Fruit fly (Drosophila melanogaster) whole organism, pupa: Measurements from ENCODE around the gene Vha16-5.
A peak's percentile ranks its signal among the peaks of the same experiment; 100 is the strongest.

Experiments used
- CG13204 ChIP-seq: fragments of 200-800 bp; sonication (Bioruptor generic); optimal IDR thresholded peaks from 2 replicates; lab custom pipeline; 2018; ENCODE audit warnings: missing biosample characterization, mild to moderate bottlenecking, missing genetic modification characterization, moderate library complexity
- CG14655 ChIP-seq: fragments of 200-800 bp; sonication (Bioruptor generic); optimal IDR thresholded peaks from 3 replicates; lab custom pipeline; 2017; ENCODE audit warnings: mild to moderate bottlenecking, missing biosample characterization, missing genetic modification reagents, missing genetic modification characterization
- CG15710 ChIP-seq: fragments of 200-800 bp; sonication (Bioruptor generic); optimal IDR thresholded peaks from 2 replicates; lab custom pipeline; 2018; ENCODE audit warnings: missing biosample characterization, mild to moderate bottlenecking, missing genetic modification characterization, moderate library complexity
- CG17806 ChIP-seq: fragments of 200-800 bp; sonication (Bioruptor generic); optimal IDR thresholded peaks from 2 replicates; lab custom pipeline; 2018; ENCODE audit warnings: missing biosample characterization, mild to moderate bottlenecking, missing genetic modification characterization, moderate library complexity
- CG32121 ChIP-seq: fragments of 200-800 bp; sonication (Bioruptor generic); IDR thresholded peaks from 2 replicates; pipeline ENCODE4 v1.3.6; 2022; ENCODE audit warnings: missing biosample characterization, missing genetic modification characterization
- CG34367 ChIP-seq: fragments of 200-800 bp; sonication (Bioruptor generic); optimal IDR thresholded peaks from 2 replicates; lab custom pipeline; 2018; ENCODE audit warnings: missing biosample characterization, mild to moderate bottlenecking, missing genetic modification characterization
- CG4496 ChIP-seq: fragments of 200-800 bp; sonication (Bioruptor generic); IDR thresholded peaks from 3 replicates; pipeline ENCODE4 v1.3.6; 2022; ENCODE audit warnings: missing biosample characterization, missing genetic modification characterization
- CG8159 ChIP-seq: fragments of 200-800 bp; sonication (Bioruptor generic); optimal IDR thresholded peaks from 3 replicates; lab custom pipeline; 2018; ENCODE audit warnings: missing biosample characterization, mild to moderate bottlenecking, missing genetic modification characterization, moderate library complexity
- CG8301 ChIP-seq: fragments of 200-800 bp; sonication (Bioruptor generic); optimal IDR thresholded peaks from 2 replicates; lab custom pipeline; 2018; ENCODE audit warnings: missing biosample characterization, mild to moderate bottlenecking, missing genetic modification characterization
- CG9948 ChIP-seq: fragments of 200-800 bp; sonication (Bioruptor generic); optimal IDR thresholded peaks from 2 replicates; lab custom pipeline; 2018; ENCODE audit warnings: missing biosample characterization, mild to moderate bottlenecking, missing genetic modification characterization, moderate library complexity
- D1 ChIP-seq: fragments of 200-800 bp; sonication (Bioruptor generic); optimal IDR thresholded peaks from 2 replicates; lab custom pipeline; 2018; ENCODE audit warnings: missing biosample characterization, mild to moderate bottlenecking, missing genetic modification characterization, moderate library complexity
- EcR ChIP-seq: fragments of 200-800 bp; sonication (Bioruptor generic); optimal IDR thresholded peaks from 3 replicates; lab custom pipeline; 2019; ENCODE audit warnings: missing biosample characterization, missing genetic modification characterization, mild to moderate bottlenecking, moderate library complexity, missing genetic modification reagents
- Ets98B ChIP-seq: fragments of 200-800 bp; sonication (Bioruptor generic); IDR thresholded peaks from 2 replicates; pipeline ENCODE4 v1.3.6; 2022; ENCODE audit warnings: missing biosample characterization, missing genetic modification characterization
- Pif1A ChIP-seq: fragments of 200-800 bp; sonication (Bioruptor generic); optimal IDR thresholded peaks from 3 replicates; lab custom pipeline; 2016; ENCODE audit warnings: missing biosample characterization, missing genetic modification characterization
- Pif1B ChIP-seq: fragments of 200-800 bp; sonication (Bioruptor generic); optimal IDR thresholded peaks from 3 replicates; lab custom pipeline; 2016; ENCODE audit warnings: missing biosample characterization, missing genetic modification characterization
- Snoo ChIP-seq: fragments of 200-800 bp; sonication (Bioruptor generic); optimal IDR thresholded peaks from 3 replicates; lab custom pipeline; 2017; ENCODE audit warnings: missing biosample characterization, mild to moderate bottlenecking, missing genetic modification characterization, inconsistent platforms
- fd96Ca ChIP-seq: fragments of 200-800 bp; sonication (Bioruptor generic); IDR thresholded peaks from 3 replicates; pipeline ENCODE4 v1.3.6; 2022; ENCODE audit warnings: missing biosample characterization, missing genetic modification characterization
- gl ChIP-seq: fragments of 200-800 bp; sonication (Bioruptor generic); optimal IDR thresholded peaks from 2 replicates; lab custom pipeline; 2018; ENCODE audit warnings: missing biosample characterization, mild to moderate bottlenecking, missing genetic modification characterization
- rn ChIP-seq: fragments of 200-800 bp; sonication (Bioruptor generic); IDR thresholded peaks from 2 replicates; pipeline ENCODE4 v1.3.6; 2022; ENCODE audit warnings: missing biosample characterization, missing genetic modification characterization

The Vha16-5 gene

dm6 chr2L:10748218-10748617 is 11.4 kb upstream of the Vha16-5 start:
- TF ChIP-seq CG9948 = no peak
- TF ChIP-seq CG8301 (tag; lab: Kevin White, UChicago) = peak; percentile 50
- TF ChIP-seq CG17806 (tag; lab: Kevin White, UChicago) = peak; percentile 4
- peak; percentile 74 for TF ChIP-seq CG32121
- no peak for TF ChIP-seq Pif1A
- TF ChIP-seq Ets98B (GFP tag; lab: Robert Waterston, UW) = peak; percentile 56

dm6 chr2L:10743714-10744113 is 6.9 kb upstream of the Vha16-5 start, which contains the start of gene CG6729:
CG6729 (minus strand) TSS chr2L:10743935.
- TF ChIP-seq CG13204 (GFP tag; lab: Kevin White, UChicago) (no peak), Pif1B (GFP tag; lab: Kevin White, UChicago) (no peak), EcR (GFP tag; lab: Kevin White, UChicago) (no peak), Snoo (no peak), CG15710 (tag; lab: Kevin White, UChicago) (no peak), fd96Ca (GFP tag; lab: Robert Waterston, UW) (no peak), CG9948 (no peak), CG8159 (tag; lab: Kevin White, UChicago) (no peak), rn (no peak), CG32121 (no peak)

dm6 chr2L:10735923-10736322 is 920 bp downstream of the Vha16-5 start, which contains the start of gene Nup107:
Nup107 (minus strand) TSS chr2L:10736071.
- TF ChIP-seq CG4496 (GFP tag; lab: Robert Waterston, UW) (0 out of 3 replicates have a peak, but pooled peaks have one; percentile 16), Ets98B (GFP tag; lab: Robert Waterston, UW) (no peak)
- TF ChIP-seq, all 21 proteins: peak for 1

DNA sequence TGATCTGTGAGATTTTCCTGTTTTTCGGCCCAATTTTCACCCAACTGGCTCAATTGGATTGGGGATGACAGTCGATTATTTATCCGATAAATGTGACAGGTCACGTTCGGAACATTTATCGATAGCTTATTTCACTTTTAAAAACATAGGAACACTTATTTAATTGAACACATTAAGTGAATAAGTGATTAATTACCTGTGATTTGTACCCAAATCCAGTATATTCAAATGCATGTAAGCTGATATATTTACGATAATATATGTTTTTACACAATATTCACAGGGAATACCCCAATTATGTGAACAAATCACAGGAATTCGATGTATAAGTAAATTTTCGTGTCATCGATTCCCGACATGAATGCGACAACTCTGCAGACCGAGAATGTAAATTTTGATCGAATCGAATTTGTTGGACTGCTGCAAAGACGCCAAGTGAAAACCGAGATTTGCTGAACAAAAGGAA is 4.5 kb downstream of the Vha16-5 start, which contains the start of the genes EMC3 and Dpy-30L1:
TSS of gene EMC3 (minus strand) at position 81 of the 466 bp plus-strand sequence.
TSS of gene Dpy-30L1 (plus strand) at position 311 of the 466 bp plus-strand sequence.
- TF ChIP-seq CG15710 (tag; lab: Kevin White, UChicago) (peak; percentile 53), Ets98B (GFP tag; lab: Robert Waterston, UW) (peak; percentile 43; the same call in 1 of the 2 replicates), Snoo (peak; percentile 27), Pif1A (no peak), CG17806 (tag; lab: Kevin White, UChicago) (peak; percentile 35), CG9948 (peak; percentile 5), Pif1B (GFP tag; lab: Kevin White, UChicago) (no peak), D1 (tag; lab: Kevin White, UChicago) (no peak), CG4496 (GFP tag; lab: Robert Waterston, UW) (peak; percentile 20; the same call in 1 of the 3 replicates)

dm6 chr2L:10729955-10730354 is 6.9 kb downstream of the Vha16-5 start, which contains the start of gene CG17118:
CG17118 (plus strand) TSS chr2L:10730255.
- TF ChIP-seq CG32121 = no peak
- no peak for TF ChIP-seq CG8159 (tag; lab: Kevin White, UChicago)
- TF ChIP-seq Pif1A = no peak
- no peak for TF ChIP-seq Snoo
- TF ChIP-seq CG14655 (GFP tag; lab: Kevin White, UChicago) = no peak
- no peak for TF ChIP-seq EcR (GFP tag; lab: Kevin White, UChicago)
- TF ChIP-seq gl (tag; lab: Kevin White, UChicago) = no peak
- TF ChIP-seq rn = no peak
- no peak for TF ChIP-seq CG9948
- TF ChIP-seq Ets98B (GFP tag; lab: Robert Waterston, UW) = no peak
- no peak for TF ChIP-seq CG13204 (GFP tag; lab: Kevin White, UChicago)
- no peak for TF ChIP-seq fd96Ca (GFP tag; lab: Robert Waterston, UW)
- no peak for TF ChIP-seq D1 (tag; lab: Kevin White, UChicago)
- TF ChIP-seq CG15710 (tag; lab: Kevin White, UChicago) = no peak
- TF ChIP-seq CG17806 (tag; lab: Kevin White, UChicago) = no peak
- no peak for TF ChIP-seq CG4496 (GFP tag; lab: Robert Waterston, UW)
- no peak for TF ChIP-seq CG8301 (tag; lab: Kevin White, UChicago)

DNA sequence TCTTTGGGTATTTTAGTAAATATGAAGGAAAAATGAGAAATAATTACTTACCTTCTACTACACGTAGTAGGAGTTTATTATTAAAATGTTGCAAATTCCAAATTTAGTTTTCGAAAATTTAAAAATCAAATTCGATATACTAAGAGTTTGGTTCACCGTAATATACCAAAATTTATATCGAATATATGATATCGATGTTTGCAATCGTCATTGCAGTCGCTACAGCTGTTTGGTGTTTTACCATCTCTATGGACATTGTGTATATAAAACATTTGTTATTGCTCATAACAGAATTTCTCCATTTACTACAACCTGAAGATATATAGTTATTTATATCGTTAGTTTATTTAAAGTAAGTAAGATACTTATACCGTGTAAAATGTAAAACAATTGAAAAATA is 8.1 kb downstream of the Vha16-5 start, which contains the start of gene CG6443:
TSS of gene CG6443 (plus strand) at position 228 of the 400 bp plus-strand sequence.
- TF ChIP-seq CG14655 (GFP tag; lab: Kevin White, UChicago) (no peak), fd96Ca (GFP tag; lab: Robert Waterston, UW) (no peak), CG8159 (tag; lab: Kevin White, UChicago) (no peak)

DNA sequence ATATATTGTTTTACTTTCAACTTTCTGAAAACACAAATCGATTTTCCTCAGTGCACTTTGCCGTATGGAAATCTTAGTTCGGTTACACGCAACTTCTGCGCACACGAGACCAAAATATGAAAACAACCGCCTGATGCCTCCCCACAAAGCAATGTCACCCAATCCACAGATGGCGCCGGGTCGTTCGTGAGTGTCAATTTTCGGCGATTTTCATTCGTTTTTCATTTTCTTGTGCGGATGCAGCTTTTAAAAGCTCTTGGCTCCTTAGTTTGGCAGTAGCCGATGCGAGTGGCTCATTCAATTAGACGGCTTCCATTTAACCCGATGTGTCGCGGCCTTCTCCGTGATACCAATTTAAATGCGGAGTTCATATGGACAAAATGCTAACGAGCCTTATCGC is 12.9 kb downstream of the Vha16-5 start, which contains the start of gene CG6431:
TSS of gene CG6431 (plus strand) at position 301 of the 400 bp plus-strand sequence.
- TF ChIP-seq Pif1B (GFP tag; lab: Kevin White, UChicago) = no peak
- no peak for TF ChIP-seq CG34367

DNA sequence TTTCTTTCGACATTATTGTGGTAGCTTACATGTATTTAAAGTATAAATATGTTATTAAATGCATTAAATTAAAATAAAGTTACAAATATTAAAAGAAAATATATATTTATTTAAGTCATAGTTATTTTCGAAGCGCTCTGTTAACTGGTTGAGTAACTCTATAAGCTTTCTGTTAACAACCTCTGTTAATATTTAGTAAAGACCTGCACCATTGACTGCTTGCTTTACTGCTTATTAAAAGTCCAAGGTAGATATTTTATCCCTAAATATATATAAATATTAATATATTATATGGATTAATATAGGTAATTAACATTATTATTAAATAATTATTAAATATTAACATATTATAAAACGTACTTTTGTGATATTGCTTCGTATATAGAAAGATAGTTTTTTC is 15.3 kb downstream of the Vha16-5 start:
- TF ChIP-seq CG14655 (GFP tag; lab: Kevin White, UChicago) (no peak), D1 (tag; lab: Kevin White, UChicago) (peak; percentile 56)
